Worm (Caenorhabditis elegans) whole organism, mixed stage, embryonic: ENCODE results near the gene C23H5.15.

Experiments
- ceh-39 ChIP-seq: fragments of 150-350 bp; optimal IDR thresholded peaks from 2 replicates; lab custom pipeline; 2014; ENCODE audit warnings: missing biosample characterization, missing genetic modification characterization
- ces-1 ChIP-seq: fragments of 150-350 bp; optimal IDR thresholded peaks from 2 replicates; lab custom pipeline; 2014; ENCODE audit warnings: missing biosample characterization, missing genetic modification reagents, missing genetic modification characterization
- elt-1 ChIP-seq: sonication (generic microtip); optimal IDR thresholded peaks from 2 replicates; lab custom pipeline; 2017; ENCODE audit warnings: missing genetic modification characterization, mild to moderate bottlenecking, missing compliant biosample characterization, antibody characterized with exemption, moderate library complexity, borderline replicate concordance; ENCODE audit not compliant: insufficient read depth
- elt-3 ChIP-seq: fragments of 150-350 bp; optimal IDR thresholded peaks from 2 replicates; lab custom pipeline; 2014; ENCODE audit warnings: missing biosample characterization, missing genetic modification characterization
- lin-13 ChIP-seq: fragments of 150-350 bp; optimal IDR thresholded peaks from 2 replicates; lab custom pipeline; 2014; ENCODE audit warnings: missing biosample characterization, missing genetic modification characterization
- nhr-28 ChIP-seq: fragments of 150-350 bp; optimal IDR thresholded peaks from 2 replicates; lab custom pipeline; 2014; ENCODE audit warnings: missing biosample characterization, missing genetic modification characterization
- nhr-76 ChIP-seq: sonication (generic microtip); optimal IDR thresholded peaks from 2 replicates; lab custom pipeline; 2017; ENCODE audit warnings: missing biosample characterization, missing genetic modification characterization
- pha-4 ChIP-seq: fragments of 150-350 bp; optimal IDR thresholded peaks from 2 replicates; lab custom pipeline; 2018; ENCODE audit warnings: missing biosample characterization, missing genetic modification reagents, missing genetic modification characterization
- sem-2 ChIP-seq: fragments of 200-800 bp; sonication (Bioruptor generic); optimal IDR thresholded peaks from 2 replicates; lab custom pipeline; 2018; ENCODE audit warnings: mild to moderate bottlenecking, missing genetic modification characterization, missing compliant biosample characterization
- unc-39 ChIP-seq: fragments of 150-350 bp; optimal IDR thresholded peaks from 2 replicates; lab custom pipeline; 2014; ENCODE audit warnings: missing biosample characterization, missing genetic modification characterization
- unc-62 ChIP-seq: fragments of 150-350 bp; optimal IDR thresholded peaks from 2 replicates; lab custom pipeline; 2014; ENCODE audit warnings: missing biosample characterization, missing genetic modification reagents, missing genetic modification characterization
- ztf-11 ChIP-seq: fragments of 150-350 bp; optimal IDR thresholded peaks from 2 replicates; lab custom pipeline; 2014; ENCODE audit warnings: missing biosample characterization, missing genetic modification characterization

DNA sequence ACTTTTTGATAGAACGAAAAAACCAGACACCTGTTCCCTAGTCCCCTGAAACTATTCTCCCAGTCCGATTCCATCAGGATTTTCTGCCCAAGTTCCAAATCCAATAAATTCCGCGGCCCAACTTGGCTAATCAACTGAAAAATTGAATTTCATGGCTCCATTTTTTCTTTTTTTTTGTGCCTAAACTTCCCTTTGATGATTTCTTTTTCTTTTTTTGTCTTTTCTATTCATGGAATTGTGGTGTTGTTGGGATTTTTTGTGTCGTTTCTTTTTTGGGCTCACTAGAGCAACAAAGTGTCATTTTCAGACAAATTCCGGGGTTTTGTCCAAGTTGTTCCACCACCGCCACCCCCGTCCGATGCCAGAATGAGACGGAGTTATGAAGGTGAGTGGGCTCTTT lies 36.8 kb downstream of the C23H5.15 start, which contains the start of gene arrd-26:
- no peak for TF ChIP-seq pha-4
- no peak for TF ChIP-seq sem-2 (GFP tag; lab: Kevin White, UChicago)
- no peak for TF ChIP-seq lin-13 (tag; lab: Kevin White, UChicago)
- no peak for TF ChIP-seq elt-1 (tag; lab: Kevin White, UChicago)
- no peak for TF ChIP-seq ztf-11 (tag; lab: Kevin White, UChicago)
- no peak for TF ChIP-seq nhr-76 (tag; lab: Kevin White, UChicago)
- TF ChIP-seq elt-3 (tag; lab: Kevin White, UChicago) = no peak
- peak; percentile 24 for TF ChIP-seq ces-1
- no peak for TF ChIP-seq unc-62 (GFP tag; lab: Kevin White, UChicago)
- TF ChIP-seq ceh-39 (tag; lab: Kevin White, UChicago) = no peak
- no peak for TF ChIP-seq unc-39 (tag; lab: Kevin White, UChicago)
- no peak for TF ChIP-seq nhr-28 (tag; lab: Kevin White, UChicago)
